Worm (Caenorhabditis elegans) whole organism, mixed stage, embryonic: ENCODE results near the gene ztf-8.
A peak's percentile ranks its signal among the peaks of the same experiment; 100 is the strongest.

Source experiments
- M03D4.4 ChIP-seq: sonication (generic microtip); optimal IDR thresholded peaks from 2 replicates; lab custom pipeline; 2017; ENCODE audit warnings: mild to moderate bottlenecking, missing genetic modification characterization, missing compliant biosample characterization
- bed-3 ChIP-seq: fragments of 200-800 bp; sonication (Bioruptor generic); optimal IDR thresholded peaks from 3 replicates; lab custom pipeline; 2018; ENCODE audit warnings: mild to moderate bottlenecking, missing genetic modification characterization, moderate library complexity, missing compliant biosample characterization
- blmp-1 ChIP-seq: fragments of 150-350 bp; optimal IDR thresholded peaks from 2 replicates; lab custom pipeline; 2014; ENCODE audit warnings: missing biosample characterization, missing genetic modification characterization
- ceh-39 ChIP-seq: fragments of 150-350 bp; optimal IDR thresholded peaks from 2 replicates; lab custom pipeline; 2014; ENCODE audit warnings: missing biosample characterization, missing genetic modification characterization
- ceh-43 ChIP-seq: fragments of 200-800 bp; sonication (Bioruptor generic); optimal IDR thresholded peaks from 2 replicates; lab custom pipeline; 2018; ENCODE audit warnings: mild to moderate bottlenecking, missing genetic modification characterization, moderate library complexity, missing compliant biosample characterization
- ceh-83 ChIP-seq: fragments of 200-800 bp; sonication (Bioruptor generic); optimal IDR thresholded peaks from 2 replicates; lab custom pipeline; 2018; ENCODE audit warnings: mild to moderate bottlenecking, missing genetic modification characterization, missing compliant biosample characterization
- ces-1 ChIP-seq: fragments of 150-350 bp; optimal IDR thresholded peaks from 2 replicates; lab custom pipeline; 2014; ENCODE audit warnings: missing biosample characterization, missing genetic modification reagents, missing genetic modification characterization
- cnd-1 ChIP-seq: fragments of 200-800 bp; sonication (Bioruptor generic); optimal IDR thresholded peaks from 2 replicates; lab custom pipeline; 2018; ENCODE audit warnings: mild to moderate bottlenecking, missing genetic modification characterization, missing compliant biosample characterization
- drap-1 ChIP-seq: fragments of 200-800 bp; sonication (Bioruptor generic); optimal IDR thresholded peaks from 3 replicates; lab custom pipeline; 2018; ENCODE audit warnings: mild to moderate bottlenecking, missing genetic modification characterization, missing compliant biosample characterization
- elt-1 ChIP-seq: sonication (generic microtip); optimal IDR thresholded peaks from 2 replicates; lab custom pipeline; 2017; ENCODE audit warnings: missing genetic modification characterization, mild to moderate bottlenecking, missing compliant biosample characterization, antibody characterized with exemption, moderate library complexity, borderline replicate concordance; ENCODE audit not compliant: insufficient read depth
- elt-3 ChIP-seq: fragments of 150-350 bp; optimal IDR thresholded peaks from 2 replicates; lab custom pipeline; 2014; ENCODE audit warnings: missing biosample characterization, missing genetic modification characterization
- ham-2 ChIP-seq: fragments of 200-800 bp; sonication (Bioruptor generic); optimal IDR thresholded peaks from 2 replicates; lab custom pipeline; 2018; ENCODE audit warnings: mild to moderate bottlenecking, missing genetic modification characterization, missing compliant biosample characterization
- hlh-1 ChIP-seq: fragments of 150-350 bp; optimal IDR thresholded peaks from 2 replicates; lab custom pipeline; 2014; ENCODE audit warnings: missing biosample characterization, missing genetic modification reagents, missing genetic modification characterization
- lin-13 ChIP-seq: fragments of 150-350 bp; optimal IDR thresholded peaks from 2 replicates; lab custom pipeline; 2014; ENCODE audit warnings: missing biosample characterization, missing genetic modification characterization
- lin-32 ChIP-seq: fragments of 200-800 bp; sonication (Bioruptor generic); optimal IDR thresholded peaks from 2 replicates; lab custom pipeline; 2018; ENCODE audit warnings: mild to moderate bottlenecking, missing genetic modification characterization, missing compliant biosample characterization
- lsy-2 ChIP-seq: fragments of 150-350 bp; optimal IDR thresholded peaks from 2 replicates; lab custom pipeline; 2014; ENCODE audit warnings: missing biosample characterization, missing genetic modification characterization
- mab-5 ChIP-seq: fragments of 150-350 bp; optimal IDR thresholded peaks from 2 replicates; lab custom pipeline; 2014; ENCODE audit warnings: missing biosample characterization, missing genetic modification characterization
- mep-1 ChIP-seq: fragments of 150-350 bp; optimal IDR thresholded peaks from 2 replicates; lab custom pipeline; 2017; ENCODE audit warnings: missing biosample characterization, missing genetic modification reagents, missing genetic modification characterization, inconsistent platforms
- mls-2 ChIP-seq: sonication (generic microtip); optimal IDR thresholded peaks from 2 replicates; lab custom pipeline; 2016; ENCODE audit warnings: mild to moderate bottlenecking, missing genetic modification characterization, moderate library complexity, missing compliant biosample characterization
- nhr-12 ChIP-seq: fragments of 150-350 bp; optimal IDR thresholded peaks from 2 replicates; lab custom pipeline; 2014; ENCODE audit warnings: missing biosample characterization, missing genetic modification characterization
- nhr-2 ChIP-seq: fragments of 150-350 bp; optimal IDR thresholded peaks from 2 replicates; lab custom pipeline; 2014; ENCODE audit warnings: missing biosample characterization, missing genetic modification characterization
- nhr-237 ChIP-seq: fragments of 150-350 bp; optimal IDR thresholded peaks from 2 replicates; lab custom pipeline; 2014; ENCODE audit warnings: missing biosample characterization, missing genetic modification characterization
- nhr-28 ChIP-seq: fragments of 150-350 bp; optimal IDR thresholded peaks from 2 replicates; lab custom pipeline; 2014; ENCODE audit warnings: missing biosample characterization, missing genetic modification characterization
- nhr-76 ChIP-seq: sonication (generic microtip); optimal IDR thresholded peaks from 2 replicates; lab custom pipeline; 2017; ENCODE audit warnings: missing biosample characterization, missing genetic modification characterization
- pha-4 ChIP-seq: fragments of 150-350 bp; optimal IDR thresholded peaks from 2 replicates; lab custom pipeline; 2018; ENCODE audit warnings: missing biosample characterization, missing genetic modification reagents, missing genetic modification characterization
- sem-2 ChIP-seq: fragments of 200-800 bp; sonication (Bioruptor generic); optimal IDR thresholded peaks from 2 replicates; lab custom pipeline; 2018; ENCODE audit warnings: mild to moderate bottlenecking, missing genetic modification characterization, missing compliant biosample characterization
- snpc-4 ChIP-seq: fragments of 150-350 bp; optimal IDR thresholded peaks from 2 replicates; lab custom pipeline; 2014; ENCODE audit warnings: missing biosample characterization, missing genetic modification characterization
- sptf-1 ChIP-seq: sonication (generic microtip); optimal IDR thresholded peaks from 2 replicates; lab custom pipeline; 2017; ENCODE audit warnings: mild to moderate bottlenecking, missing genetic modification characterization, moderate library complexity, missing compliant biosample characterization
- tbx-8 ChIP-seq: fragments of 200-800 bp; sonication (Bioruptor generic); optimal IDR thresholded peaks from 2 replicates; lab custom pipeline; 2018; ENCODE audit warnings: mild to moderate bottlenecking, missing genetic modification characterization, moderate library complexity, missing compliant biosample characterization
- unc-120 ChIP-seq: sonication (generic microtip); optimal IDR thresholded peaks from 2 replicates; lab custom pipeline; 2017; ENCODE audit warnings: missing genetic modification characterization, missing compliant biosample characterization; ENCODE audit not compliant: poor library complexity, severe bottlenecking
- unc-39 ChIP-seq: fragments of 150-350 bp; optimal IDR thresholded peaks from 2 replicates; lab custom pipeline; 2014; ENCODE audit warnings: missing biosample characterization, missing genetic modification characterization
- unc-62 ChIP-seq: fragments of 150-350 bp; optimal IDR thresholded peaks from 2 replicates; lab custom pipeline; 2014; ENCODE audit warnings: missing biosample characterization, missing genetic modification reagents, missing genetic modification characterization
- zip-8 ChIP-seq: fragments of 150-350 bp; optimal IDR thresholded peaks from 2 replicates; lab custom pipeline; 2014; ENCODE audit warnings: missing biosample characterization, missing genetic modification characterization
- ztf-11 ChIP-seq: fragments of 150-350 bp; optimal IDR thresholded peaks from 2 replicates; lab custom pipeline; 2014; ENCODE audit warnings: missing biosample characterization, missing genetic modification characterization

The ztf-8 gene

ce11 chrIII:5273396-5273857 lies at the start of gene ztf-8:
Gene ztf-8, minus strand, starts transcription at chrIII:5273471.
- TF ChIP-seq unc-39 (tag; lab: Kevin White, UChicago), result no peak
- TF ChIP-seq ceh-83 (GFP tag; lab: Kevin White, UChicago), result no peak
- no peak for TF ChIP-seq elt-3 (tag; lab: Kevin White, UChicago)
- peak; percentile 3 for TF ChIP-seq ces-1
- TF ChIP-seq unc-62 (GFP tag; lab: Kevin White, UChicago), result no peak
- no peak for TF ChIP-seq mab-5 (tag; lab: Kevin White, UChicago)
- no peak for TF ChIP-seq nhr-12

ce11 chrIII:5321661-5322060 lies 48.4 kb upstream of the ztf-8 start, which contains the start of gene F52C9.3:
Gene F52C9.3, plus strand, starts transcription at chrIII:5321885.
- no peak for TF ChIP-seq hlh-1 (tag; lab: Kevin White, UChicago)
- no peak for TF ChIP-seq ces-1
- TF ChIP-seq lin-32 (GFP tag; lab: Kevin White, UChicago), result no peak
- TF ChIP-seq, all 35 proteins: peak for 0

ce11 chrIII:5318610-5319009 lies 45.3 kb upstream of the ztf-8 start:
- TF ChIP-seq nhr-2 (no peak), unc-39 (tag; lab: Kevin White, UChicago) (no peak), nhr-76 (no peak)

ce11 chrIII:5310940-5311339 lies 37.7 kb upstream of the ztf-8 start, which contains the start of gene pqe-1:
Gene pqe-1, plus strand, starts transcription at chrIII:5311240.
- no peak for TF ChIP-seq M03D4.4 (tag; lab: Kevin White, UChicago)
- no peak for TF ChIP-seq sptf-1
- no peak for TF ChIP-seq unc-39 (tag; lab: Kevin White, UChicago)
- TF ChIP-seq ces-1, result no peak
- no peak for TF ChIP-seq ceh-39
- TF ChIP-seq unc-62 (GFP tag; lab: Kevin White, UChicago), result no peak
- no peak for TF ChIP-seq ceh-83 (GFP tag; lab: Kevin White, UChicago)
- no peak for TF ChIP-seq nhr-12
- no peak for TF ChIP-seq mep-1 (tag; lab: Kevin White, UChicago)
- TF ChIP-seq nhr-28 (tag; lab: Kevin White, UChicago), result no peak
- TF ChIP-seq ham-2 (GFP tag; lab: Kevin White, UChicago), result no peak
- TF ChIP-seq mab-5 (tag; lab: Kevin White, UChicago), result no peak
- no peak for TF ChIP-seq bed-3 (GFP tag; lab: Kevin White, UChicago)
- no peak for TF ChIP-seq elt-1
- no peak for TF ChIP-seq snpc-4
- no peak for TF ChIP-seq hlh-1 (tag; lab: Kevin White, UChicago)

DNA sequence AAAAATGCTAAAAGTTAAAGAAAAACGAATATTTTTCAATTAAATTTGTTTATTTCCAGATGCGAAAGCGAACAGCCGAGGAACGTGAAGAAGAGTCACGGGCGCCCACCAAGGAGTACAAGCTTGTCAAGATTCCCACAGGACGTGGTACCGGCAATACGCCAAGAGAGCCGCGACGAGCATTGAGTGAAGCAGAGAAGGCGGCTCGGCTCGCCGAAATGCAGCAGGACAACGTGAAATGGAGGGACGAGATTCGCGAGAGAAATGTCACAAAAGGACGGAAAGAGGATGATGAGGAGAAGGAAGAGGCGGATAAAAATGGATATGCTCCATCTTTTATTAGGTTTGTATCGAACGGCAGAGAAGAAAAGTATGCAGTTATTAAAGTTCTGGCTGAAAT lies 37.1 kb upstream of the ztf-8 start:
- TF ChIP-seq ceh-39, result no peak
- no peak for TF ChIP-seq ces-1
- TF ChIP-seq zip-8, result no peak
- TF ChIP-seq tbx-8 (GFP tag; lab: Kevin White, UChicago), result no peak
- TF ChIP-seq ztf-11 (tag; lab: Kevin White, UChicago), result no peak
- no peak for TF ChIP-seq unc-39 (tag; lab: Kevin White, UChicago)
- TF ChIP-seq hlh-1 (tag; lab: Kevin White, UChicago), result no peak
- no peak for TF ChIP-seq nhr-12
- TF ChIP-seq nhr-2, result no peak
- TF ChIP-seq lin-13 (tag; lab: Kevin White, UChicago), result no peak
- TF ChIP-seq mab-5 (tag; lab: Kevin White, UChicago), result no peak
- TF ChIP-seq mep-1 (tag; lab: Kevin White, UChicago), result no peak
- no peak for TF ChIP-seq nhr-28 (tag; lab: Kevin White, UChicago)
- TF ChIP-seq lsy-2 (tag; lab: Kevin White, UChicago), result no peak

DNA sequence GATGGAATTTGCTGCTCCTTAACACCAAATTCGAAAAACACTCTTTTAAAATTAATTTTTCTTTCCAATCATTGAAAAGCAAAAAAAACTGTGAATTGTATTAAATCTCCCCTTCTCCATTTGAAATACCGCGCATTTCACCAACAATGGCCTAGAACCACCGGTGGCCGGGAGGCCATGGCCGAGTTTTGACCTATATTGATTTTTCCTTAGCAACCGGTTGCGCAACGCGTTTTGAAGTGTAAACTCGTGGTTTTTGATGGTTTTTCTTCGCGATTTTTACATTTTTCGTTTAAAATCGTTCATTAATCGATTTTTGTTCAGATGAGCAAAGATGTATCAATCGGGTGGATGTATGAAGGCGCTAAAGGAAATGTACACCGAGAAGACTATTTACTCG lies 35.0 kb upstream of the ztf-8 start, which contains the start of gene mog-3:
TSS of gene mog-3 (plus strand) at position 319 of the 400 bp plus-strand sequence.
- no peak for TF ChIP-seq elt-3 (tag; lab: Kevin White, UChicago)
- TF ChIP-seq ceh-43 (GFP tag; lab: Kevin White, UChicago), result no peak
- TF ChIP-seq nhr-12, result no peak
- TF ChIP-seq ces-1, result peak; percentile 58
- no peak for TF ChIP-seq mab-5 (tag; lab: Kevin White, UChicago)
- peak; percentile 12 for TF ChIP-seq ham-2 (GFP tag; lab: Kevin White, UChicago)
- TF ChIP-seq drap-1 (GFP tag; lab: Kevin White, UChicago), result no peak
- no peak for TF ChIP-seq unc-39 (tag; lab: Kevin White, UChicago)
- TF ChIP-seq nhr-237, result no peak
- peak; percentile 30 for TF ChIP-seq cnd-1 (tag; lab: Kevin White, UChicago)
- peak; percentile 40 for TF ChIP-seq ceh-39
- no peak for TF ChIP-seq elt-1
- peak; percentile 87 for TF ChIP-seq zip-8
- no peak for TF ChIP-seq mls-2
- TF ChIP-seq unc-62 (GFP tag; lab: Kevin White, UChicago), result no peak
- TF ChIP-seq blmp-1 (tag; lab: Kevin White, UChicago), result no peak
- TF ChIP-seq bed-3 (GFP tag; lab: Kevin White, UChicago), result no peak
- no peak for TF ChIP-seq ceh-83 (GFP tag; lab: Kevin White, UChicago)
- peak; percentile 29 for TF ChIP-seq lin-13 (tag; lab: Kevin White, UChicago)
- TF ChIP-seq nhr-76, result no peak
- TF ChIP-seq nhr-2, result peak; percentile 79
- TF ChIP-seq lsy-2 (tag; lab: Kevin White, UChicago), result peak; percentile 58
- peak; percentile 6 for TF ChIP-seq lin-32 (GFP tag; lab: Kevin White, UChicago)
- TF ChIP-seq pha-4 (tag; lab: Kevin White, UChicago), result peak; percentile 25
- TF ChIP-seq tbx-8 (GFP tag; lab: Kevin White, UChicago), result no peak
- no peak for TF ChIP-seq nhr-28 (tag; lab: Kevin White, UChicago)
- no peak for TF ChIP-seq M03D4.4 (tag; lab: Kevin White, UChicago)
- peak; percentile 34 for TF ChIP-seq unc-120 (tag; lab: Kevin White, UChicago)
- peak; percentile 27 for TF ChIP-seq hlh-1 (tag; lab: Kevin White, UChicago)
- TF ChIP-seq sem-2, result no peak
- TF ChIP-seq sptf-1, result peak; percentile 56
- TF ChIP-seq mep-1 (tag; lab: Kevin White, UChicago), result peak; percentile 73
- TF ChIP-seq ztf-11 (tag; lab: Kevin White, UChicago), result no peak
- no peak for TF ChIP-seq snpc-4
